Fruit fly (Drosophila melanogaster): Measurements from ENCODE around the gene CG7884.

CG7884 gene

DNA sequence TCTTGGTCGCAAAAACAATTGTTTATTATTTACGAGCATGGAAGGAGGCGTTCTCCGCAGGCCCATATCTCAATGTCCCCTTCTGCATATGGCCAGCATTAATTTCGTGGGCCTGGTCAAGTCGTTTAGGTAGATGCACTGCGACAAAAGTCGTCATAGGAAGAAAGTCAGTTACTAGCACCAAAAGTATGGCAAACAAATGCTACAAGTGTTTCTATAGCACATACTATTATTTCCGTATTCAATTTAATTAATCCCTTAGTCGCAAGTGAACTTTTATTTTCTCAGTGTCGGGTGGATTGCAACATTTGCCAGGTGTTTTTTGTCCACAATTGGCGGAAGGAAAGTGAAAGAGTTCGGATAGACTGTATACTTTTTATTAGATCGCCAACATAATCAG is 47.5 kb upstream of the CG7884 start (continued):
- TF ChIP-seq CG34406 (GFP tag; optimal IDR thresholded peaks at IDR 0.05) (no peak), acj6 (GFP tag; optimal IDR thresholded peaks at IDR 0.05) (peak; percentile 53), CG6808 (GFP tag; optimal IDR thresholded peaks at IDR 0.05) (peak; percentile 41), svp (GFP tag) (no peak), fd85E (GFP tag; optimal IDR thresholded peaks at IDR 0.05) (no peak), CG6854 (GFP tag; optimal IDR thresholded peaks at IDR 0.05) (no peak), CG8632 (GFP tag; optimal IDR thresholded peaks at IDR 0.05) (no peak), CG8319 (GFP tag; optimal IDR thresholded peaks at IDR 0.05) (no peak), topi (GFP tag; optimal IDR thresholded peaks at IDR 0.05) (peak; percentile 32), Blimp-1 (GFP tag; optimal IDR thresholded peaks at IDR 0.05) (no peak), Eip78C (GFP tag) (peak; percentile 85), net (GFP tag; optimal IDR thresholded peaks at IDR 0.05) (peak; percentile 39), Ets96B (tag; optimal IDR thresholded peaks at IDR 0.05) (peak; percentile 57), Hr38 (GFP tag; optimal IDR thresholded peaks at IDR 0.05) (no peak), OdsH (GFP tag; optimal IDR thresholded peaks at IDR 0.05) (peak; percentile 48), CG6163 (GFP tag; IDR thresholded peaks at IDR 0.05) (peak; percentile 62), CG7368 (GFP tag; optimal IDR thresholded peaks at IDR 0.05) (no peak), CG3919 (GFP tag; optimal IDR thresholded peaks at IDR 0.05) (peak; percentile 61), CG1621 (tag; optimal IDR thresholded peaks at IDR 0.05) (peak; percentile 54), CG6792 (GFP tag; optimal IDR thresholded peaks at IDR 0.05) (peak; percentile 20), ss (GFP tag; optimal IDR thresholded peaks at IDR 0.05) (peak; percentile 39), esn (GFP tag; optimal IDR thresholded peaks at IDR 0.05) (no peak), CG31627 (GFP tag; optimal IDR thresholded peaks at IDR 0.05) (peak; percentile 34), Hr4 (GFP tag; optimal IDR thresholded peaks at IDR 0.05) (peak; percentile 58), spab (GFP tag; optimal IDR thresholded peaks at IDR 0.05) (peak; percentile 49), Sox14 (GFP tag; optimal IDR thresholded peaks at IDR 0.05) (peak; percentile 39), salr (GFP tag; optimal IDR thresholded peaks at IDR 0.05) (peak; percentile 20 to 31), CG32006 (GFP tag; optimal IDR thresholded peaks at IDR 0.05) (peak; percentile 52)

DNA sequence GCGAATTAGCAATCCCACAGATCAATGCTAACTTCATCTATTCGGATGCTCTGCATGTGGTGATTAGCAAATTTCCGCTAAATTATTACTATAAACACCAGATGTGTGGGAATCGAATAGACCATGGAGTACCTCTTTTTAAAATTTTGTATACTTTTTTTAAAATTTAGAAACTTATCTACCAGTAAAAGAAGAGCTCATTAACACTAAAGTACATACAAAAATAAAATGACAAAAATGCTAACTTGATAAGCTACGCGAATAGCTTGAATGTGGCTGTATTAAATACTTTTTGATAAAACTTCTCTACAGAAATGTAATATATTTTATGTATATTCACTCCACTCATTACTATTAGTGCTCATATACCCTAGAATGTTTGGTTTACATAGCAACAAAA is 46.3 kb upstream of the CG7884 start:
- TF ChIP-seq Eip78C (GFP tag) (peak; percentile 36), dsx (GFP tag; optimal IDR thresholded peaks at IDR 0.05; ENCODE audit: poor library complexity, severe bottlenecking) (no peak), achi (GFP tag; optimal IDR thresholded peaks at IDR 0.05) (no peak), svp (GFP tag) (peak; percentile 13), esn (GFP tag; optimal IDR thresholded peaks at IDR 0.05) (no peak), CG6854 (GFP tag; optimal IDR thresholded peaks at IDR 0.05) (no peak), CG7368 (GFP tag; optimal IDR thresholded peaks at IDR 0.05) (no peak)

DNA sequence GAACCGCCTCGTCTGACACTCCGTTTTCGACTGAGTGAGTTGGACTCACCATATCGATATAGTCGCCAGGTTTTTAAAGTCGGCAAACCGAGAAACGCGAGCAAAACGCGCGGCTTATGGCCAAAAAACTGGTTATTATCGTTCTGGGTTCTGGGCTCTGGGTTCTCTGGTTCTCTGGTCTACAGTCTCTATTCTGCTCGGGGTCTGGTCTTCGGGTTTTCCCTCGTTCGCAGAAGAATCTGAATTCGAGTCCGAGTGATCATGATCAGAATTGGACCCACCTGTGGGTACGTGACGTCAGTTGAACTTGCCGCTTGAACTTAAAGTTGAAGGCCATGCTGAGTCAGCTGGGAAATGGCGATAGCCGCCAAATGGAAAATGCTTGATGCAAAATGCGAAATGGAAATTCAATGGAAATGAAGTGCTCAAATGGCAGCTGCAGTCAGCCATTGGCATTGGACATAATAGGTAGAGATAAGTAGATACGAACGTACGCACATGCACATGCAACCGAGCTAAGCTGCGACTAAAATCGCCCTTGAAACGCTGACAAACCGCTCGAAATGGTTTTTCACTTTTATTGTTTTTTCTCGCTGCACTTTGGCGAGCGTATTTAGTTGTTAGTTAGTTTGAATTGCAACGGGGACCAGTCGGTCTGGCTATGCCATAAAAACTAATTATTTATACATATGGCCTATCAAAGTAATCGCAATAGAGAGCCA is 45.4 kb upstream of the CG7884 start, which contains the start of gene CG33939:
TSS of gene CG33939 (minus strand) at position 51 of the 722 bp plus-strand sequence.
- no peak for TF ChIP-seq vri (GFP tag; optimal IDR thresholded peaks at IDR 0.05)
- TF ChIP-seq dac (GFP tag; optimal IDR thresholded peaks at IDR 0.05) = no peak
- TF ChIP-seq ss (GFP tag; optimal IDR thresholded peaks at IDR 0.05) = peak in 1 of 2 experiments; percentile 9
- TF ChIP-seq Eip78C (GFP tag) = peak; percentile 33
- no peak for TF ChIP-seq Hr39 (GFP tag; optimal IDR thresholded peaks at IDR 0.05)
- no peak for TF ChIP-seq Met (GFP tag; optimal IDR thresholded peaks at IDR 0.05)
- peak; percentile 7 for TF ChIP-seq CG6854 (GFP tag; optimal IDR thresholded peaks at IDR 0.05)

DNA sequence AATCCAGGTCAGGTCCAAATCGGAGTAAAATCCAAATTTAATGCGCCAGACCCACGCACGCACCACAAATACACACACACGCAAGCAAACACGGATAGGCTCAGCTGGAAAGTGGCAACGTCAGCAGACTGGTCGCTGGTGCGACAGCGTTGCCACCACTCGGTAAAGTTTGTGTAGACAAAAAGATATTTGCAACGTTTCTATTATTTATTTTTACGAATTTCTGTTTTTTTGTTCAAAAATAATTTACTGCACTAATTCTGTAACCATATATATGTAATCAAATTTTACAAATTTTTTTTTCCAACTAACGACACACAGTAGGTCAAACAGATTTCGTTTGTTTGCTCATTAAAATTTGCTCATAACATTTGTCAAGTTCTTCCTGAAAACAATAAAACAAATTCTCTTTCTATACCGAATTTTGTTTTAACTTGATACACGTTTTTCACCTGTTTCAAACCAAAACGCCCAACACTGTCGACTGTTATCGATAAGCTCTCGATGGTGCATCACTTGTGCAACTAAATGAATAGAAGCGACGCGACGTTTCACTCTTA is 40.6 kb upstream of the CG7884 start, which contains the start of the genes CG7556 and CG7453:
TSS of gene CG7556 (minus strand) at position 135 of the 560 bp plus-strand sequence.
TSS of gene CG7453 (plus strand) at position 478 of the 560 bp plus-strand sequence.
- TF ChIP-seq Ets21C (GFP tag; optimal IDR thresholded peaks at IDR 0.05) (peak; percentile 76), Eip78C (GFP tag) (peak; percentile 83), ss (GFP tag; optimal IDR thresholded peaks at IDR 0.05) (peak in 1 of 2 experiments; percentile 54), spab (GFP tag; optimal IDR thresholded peaks at IDR 0.05) (peak; percentile 28), CG7368 (GFP tag; optimal IDR thresholded peaks at IDR 0.05) (peak; percentile 53), Sox102F (GFP tag; optimal IDR thresholded peaks at IDR 0.05) (peak; percentile 61), CG11762 (GFP tag; optimal IDR thresholded peaks at IDR 0.05; ENCODE audit: insufficient read depth) (peak; percentile 40), CG16779 (tag; optimal IDR thresholded peaks at IDR 0.05) (no peak), CG31627 (GFP tag; optimal IDR thresholded peaks at IDR 0.05) (peak; percentile 82), fd59A (GFP tag; optimal IDR thresholded peaks at IDR 0.05) (peak; percentile 62), Gug (GFP tag; IDR thresholded peaks at IDR 0.05) (peak; percentile 56; the same call in 1 of the 2 replicates), CG3919 (GFP tag; optimal IDR thresholded peaks at IDR 0.05) (peak; percentile 67), CG8319 (GFP tag; optimal IDR thresholded peaks at IDR 0.05) (peak; percentile 54), Hr4 (GFP tag; optimal IDR thresholded peaks at IDR 0.05) (peak; percentile 80), topi (GFP tag; optimal IDR thresholded peaks at IDR 0.05) (peak; percentile 81), svp (GFP tag) (peak; percentile 78), Sox15 (GFP tag; optimal IDR thresholded peaks at IDR 0.05) (peak; percentile 62), Eip93F (GFP tag; optimal IDR thresholded peaks at IDR 0.05) (peak; percentile 40), pdm3 (GFP tag; optimal IDR thresholded peaks at IDR 0.05) (peak; percentile 85)
